Fruit fly (Drosophila melanogaster): Measurements from ENCODE around the gene CG11601.

The CG11601 gene

dm6 chr2L:297480-298284, 14.6 kb upstream of the CG11601 start, which contains the start of gene Pi3K21B (continued):
- peak; percentile 54 for TF ChIP-seq psq (GFP tag; optimal IDR thresholded peaks at IDR 0.05)
- peak; percentile 87 for TF ChIP-seq HmgD (GFP tag; optimal IDR thresholded peaks at IDR 0.05)
- peak; percentile 94 for TF ChIP-seq trem (tag; optimal IDR thresholded peaks at IDR 0.05)
- TF ChIP-seq hb (GFP tag; IDR thresholded peaks at IDR 0.05; ENCODE audit: partially characterized antibody): no peak
- peak; percentile 90 for TF ChIP-seq Ssrp (tag; optimal IDR thresholded peaks at IDR 0.05)
- peak; percentile 78 for TF ChIP-seq trh (GFP tag; optimal IDR thresholded peaks at IDR 0.05)
- peak; percentile 92 for TF ChIP-seq CG10543 (GFP tag; optimal IDR thresholded peaks at IDR 0.05)
- TF ChIP-seq chinmo (GFP tag; IDR thresholded peaks at IDR 0.05; ENCODE audit: partially characterized antibody): 0 out of 4 replicates have a peak, but pooled peaks have one; percentile 70
- TF ChIP-seq ind (GFP tag; optimal IDR thresholded peaks at IDR 0.05): peak; percentile 92
- TF ChIP-seq Ravus (GFP tag; IDR thresholded peaks at IDR 0.05): peak; percentile 33
- peak; percentile 86 for TF ChIP-seq CG32532 (GFP tag; IDR thresholded peaks at IDR 0.05)
- TF ChIP-seq CG34422 (GFP tag; IDR thresholded peaks at IDR 0.05): no peak; the same call in 1 of the 3 replicates
- peak; percentile 54; the same call in 1 of the 2 replicates for TF ChIP-seq CG11085 (GFP tag; IDR thresholded peaks at IDR 0.05)
- TF ChIP-seq Bdp1 (GFP tag; optimal IDR thresholded peaks at IDR 0.05): peak; percentile 86
- peak; percentile 87 for TF ChIP-seq Atf-2 (GFP tag; optimal IDR thresholded peaks at IDR 0.05)
- no peak for TF ChIP-seq dan (GFP tag; IDR thresholded peaks at IDR 0.05)
- TF ChIP-seq CG10209 (GFP tag; optimal IDR thresholded peaks at IDR 0.05): peak; percentile 92
- TF ChIP-seq CG15073 (GFP tag; optimal IDR thresholded peaks at IDR 0.05): peak; percentile 67
- TF ChIP-seq Opbp (GFP tag; IDR thresholded peaks at IDR 0.05; ENCODE audit: partially characterized antibody): peak; percentile 54; the same call in 1 of the 3 replicates
- TF ChIP-seq CG4424 (GFP tag; optimal IDR thresholded peaks at IDR 0.05): peak; percentile 89
- TF ChIP-seq Chrac-16 (GFP tag; optimal IDR thresholded peaks at IDR 0.05): peak; percentile 92
- TF ChIP-seq GATAe (GFP tag; conservative IDR thresholded peaks at IDR 0.05): no peak
- no peak; the same call in none of the 3 replicates for TF ChIP-seq Mrtf (GFP tag; IDR thresholded peaks at IDR 0.05)
- TF ChIP-seq Hr51 (GFP tag; optimal IDR thresholded peaks at IDR 0.05): peak; percentile 87 to 94
- peak; percentile 93 for TF ChIP-seq pum (GFP tag; optimal IDR thresholded peaks at IDR 0.05)
- peak; percentile 73 for TF ChIP-seq org-1 (GFP tag; optimal IDR thresholded peaks at IDR 0.05)
- 0 out of 3 replicates have a peak, but pooled peaks have one; percentile 63 for TF ChIP-seq gce (GFP tag; IDR thresholded peaks at IDR 0.05)
- TF ChIP-seq rib (GFP tag; IDR thresholded peaks at IDR 0.05): peak; percentile 51; the same call in 1 of the 2 replicates
- no peak; the same call in 1 of the 2 replicates for TF ChIP-seq amos (GFP tag; IDR thresholded peaks at IDR 0.05; ENCODE audit: partially characterized antibody)
- TF ChIP-seq CG4820 (GFP tag; optimal IDR thresholded peaks at IDR 0.05): peak; percentile 88
- TF ChIP-seq dmrt11E (tag; optimal IDR thresholded peaks at IDR 0.05): peak; percentile 88
- TF ChIP-seq Gsc (GFP tag; IDR thresholded peaks at IDR 0.05): no peak
- TF ChIP-seq CG17912 (GFP tag; optimal IDR thresholded peaks at IDR 0.05): peak; percentile 78
- TF ChIP-seq en (GFP tag; optimal IDR thresholded peaks at IDR 0.05): peak; percentile 58
- TF ChIP-seq Hand (GFP tag; optimal IDR thresholded peaks at IDR 0.05): peak; percentile 73
- TF ChIP-seq crol (GFP tag; IDR thresholded peaks at IDR 0.05): no peak
- TF ChIP-seq CG12071 (GFP tag; optimal IDR thresholded peaks at IDR 0.05): peak; percentile 62
- peak; percentile 87 for TF ChIP-seq CG9215 (GFP tag; IDR thresholded peaks at IDR 0.05)
- peak; percentile 80 for TF ChIP-seq Usf (GFP tag; optimal IDR thresholded peaks at IDR 0.05)
- peak; percentile 74 for TF ChIP-seq gcm (GFP tag; optimal IDR thresholded peaks at IDR 0.05)
- TF ChIP-seq wdn (GFP tag; IDR thresholded peaks at IDR 0.05): peak; percentile 83
- peak; percentile 72; the same call in 1 of the 2 replicates for TF ChIP-seq CG32767 (GFP tag; IDR thresholded peaks at IDR 0.05)
- peak; percentile 70 for TF ChIP-seq CG7357 (GFP tag; IDR thresholded peaks at IDR 0.05)
- peak; percentile 85 for TF ChIP-seq CG34376 (GFP tag; optimal IDR thresholded peaks at IDR 0.05)
- TF ChIP-seq ken (GFP tag; IDR thresholded peaks at IDR 0.05): peak; percentile 93
- peak; percentile 46 for TF ChIP-seq CG9797 (GFP tag; optimal IDR thresholded peaks at IDR 0.05)
- TF ChIP-seq E2f2 (GFP tag; IDR thresholded peaks at IDR 0.05): peak; percentile 88
- TF ChIP-seq CG33213 (GFP tag; optimal IDR thresholded peaks at IDR 0.05): peak; percentile 93
- TF ChIP-seq Med (GFP tag): peak; percentile 99

All from whole organism, embryonic.